In the genomic region with DNA sequence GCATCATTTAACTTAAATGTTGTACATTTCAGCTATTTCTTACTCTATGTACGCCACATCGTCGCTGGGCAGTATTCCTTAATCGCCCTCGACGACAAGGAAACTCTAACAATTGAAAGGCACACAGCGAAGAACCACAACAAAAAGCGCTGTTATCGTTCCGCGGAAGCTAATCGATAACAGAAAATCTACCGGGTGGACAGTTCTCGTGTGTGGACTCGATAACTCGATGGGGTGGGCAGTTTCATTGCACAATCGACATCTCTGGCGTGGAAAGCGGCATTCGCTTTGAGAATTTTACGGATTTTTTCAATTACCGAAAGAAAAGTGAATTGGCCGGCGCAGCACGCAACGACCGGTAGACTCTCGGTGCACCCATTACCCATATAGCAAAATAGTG, we compare ENCODE assay signal across 4 fruit fly cellular contexts.
TF ChIP-seq lines count a peak whose summit lies in the region.

Gene alpha4GT1 (minus strand): TSS at position 156 of the 400 bp plus-strand sequence.
Gene Prp40 (plus strand): TSS at position 241 of the 400 bp plus-strand sequence.

- no peak for TF ChIP-seq CTCF in whole organism, embryonic (GFP tag; optimal IDR thresholded peaks at IDR 0.05; lab: Kevin White, UChicago)

TF ChIP-seq in whole organism, adult, 20 proteins besides CTCF, POLR2A, EP300 and RAD21:
- TF ChIP-seq CG14711 (tag; optimal IDR thresholded peaks at IDR 0.05; lab: Kevin White, UChicago) (peak; percentile 18), Crg-1 (GFP tag; optimal IDR thresholded peaks at IDR 0.05; lab: Kevin White, UChicago) (no peak), bab1 (GFP tag; optimal IDR thresholded peaks at IDR 0.05; lab: Kevin White, UChicago) (peak; percentile 16), Mnt (GFP tag; optimal IDR thresholded peaks at IDR 0.05; lab: Kevin White, UChicago) (peak; percentile 31)

TF ChIP-seq in whole organism, embryonic, 481 proteins besides CTCF, POLR2A, EP300 and RAD21 (continues in another document):
- no peak for TF ChIP-seq ash1 (GFP tag; optimal IDR thresholded peaks at IDR 0.05; lab: Kevin White, UChicago)
- TF ChIP-seq otp (GFP tag; IDR thresholded peaks at IDR 0.05; lab: Robert Waterston, UW), result no peak
- TF ChIP-seq CG15514 (GFP tag; optimal IDR thresholded peaks at IDR 0.05; lab: Kevin White, UChicago), result peak; percentile 91
- no peak for TF ChIP-seq Sox100B (GFP tag; optimal IDR thresholded peaks at IDR 0.05; lab: Kevin White, UChicago)
- TF ChIP-seq CG6765 (GFP tag; optimal IDR thresholded peaks at IDR 0.05; lab: Kevin White, UChicago), result no peak
- TF ChIP-seq bsh (GFP tag; optimal IDR thresholded peaks at IDR 0.05; lab: Kevin White, UChicago), result no peak
- no peak for TF ChIP-seq maf-S (GFP tag; optimal IDR thresholded peaks at IDR 0.05; lab: Kevin White, UChicago)
- peak; percentile 81 for TF ChIP-seq pzg (GFP tag; optimal IDR thresholded peaks at IDR 0.05; lab: Kevin White, UChicago)
- peak; percentile 61 for TF ChIP-seq dm (GFP tag; optimal IDR thresholded peaks at IDR 0.05; lab: Kevin White, UChicago)
- no peak for TF ChIP-seq gsb-n (tag; optimal IDR thresholded peaks at IDR 0.05; lab: Kevin White, UChicago)
- TF ChIP-seq Meics (GFP tag; optimal IDR thresholded peaks at IDR 0.05; lab: Kevin White, UChicago), result no peak
- peak; percentile 5 for TF ChIP-seq nmo (GFP tag; optimal IDR thresholded peaks at IDR 0.05; lab: Kevin White, UChicago)
- TF ChIP-seq Opbp (GFP tag; IDR thresholded peaks at IDR 0.05; lab: Robert Waterston, UW; ENCODE audit: partially characterized antibody), result peak; percentile 85
- peak; percentile 53 for TF ChIP-seq Dp (GFP tag; optimal IDR thresholded peaks at IDR 0.05; lab: Kevin White, UChicago)
- peak; percentile 98 for TF ChIP-seq MBD-R2 (GFP tag; IDR thresholded peaks at IDR 0.05; lab: Robert Waterston, UW)
- no peak for TF ChIP-seq sd (tag; optimal IDR thresholded peaks at IDR 0.05; lab: Kevin White, UChicago)
- no peak for TF ChIP-seq CG9932 (GFP tag; IDR thresholded peaks at IDR 0.05; lab: Robert Waterston, UW)
- no peak for TF ChIP-seq CG8478 (optimal IDR thresholded peaks at IDR 0.05; lab: Kevin White, UChicago)
- TF ChIP-seq CG9437 (GFP tag; optimal IDR thresholded peaks at IDR 0.05; lab: Kevin White, UChicago), result no peak
- peak; percentile 89 for TF ChIP-seq CG4617 (GFP tag; optimal IDR thresholded peaks at IDR 0.05; lab: Kevin White, UChicago; ENCODE audit: borderline replicate concordance)
- no peak for TF ChIP-seq Max (GFP tag; optimal IDR thresholded peaks at IDR 0.05; lab: Kevin White, UChicago)
- no peak for TF ChIP-seq CG31224 (GFP tag; IDR thresholded peaks at IDR 0.05; lab: Robert Waterston, UW)
- TF ChIP-seq crp (GFP tag; optimal IDR thresholded peaks at IDR 0.05; lab: Kevin White, UChicago), result peak in 1 of 2 experiments; percentile 19
- TF ChIP-seq CG7963 (GFP tag; IDR thresholded peaks at IDR 0.05; lab: Robert Waterston, UW; ENCODE audit: partially characterized antibody), result peak; percentile 90
- TF ChIP-seq CG4707 (GFP tag; optimal IDR thresholded peaks at IDR 0.05; lab: Kevin White, UChicago), result no peak
- TF ChIP-seq CG7786 (GFP tag; optimal IDR thresholded peaks at IDR 0.05; lab: Kevin White, UChicago), result no peak
- TF ChIP-seq ato (GFP tag; IDR thresholded peaks at IDR 0.05; lab: Robert Waterston, UW; ENCODE audit: partially characterized antibody), result peak; percentile 94

TF ChIP-seq in whole organism, prepupa, 60 proteins besides CTCF, POLR2A, EP300 and RAD21:
- TF ChIP-seq CG4318 (GFP tag; optimal IDR thresholded peaks at IDR 0.05; lab: Kevin White, UChicago), result no peak
- no peak for TF ChIP-seq CG11902 (GFP tag; optimal IDR thresholded peaks at IDR 0.05; lab: Kevin White, UChicago)
- TF ChIP-seq CG1621 (tag; optimal IDR thresholded peaks at IDR 0.05; lab: Kevin White, UChicago), result peak; percentile 81
- TF ChIP-seq CG7368 (GFP tag; optimal IDR thresholded peaks at IDR 0.05; lab: Kevin White, UChicago), result no peak
- no peak for TF ChIP-seq Sox15 (GFP tag; optimal IDR thresholded peaks at IDR 0.05; lab: Kevin White, UChicago)
- no peak for TF ChIP-seq Lpt (GFP tag; optimal IDR thresholded peaks at IDR 0.05; lab: Kevin White, UChicago)
- no peak for TF ChIP-seq Sox14 (GFP tag; optimal IDR thresholded peaks at IDR 0.05; lab: Kevin White, UChicago)
- TF ChIP-seq lz (GFP tag; optimal IDR thresholded peaks at IDR 0.05; lab: Kevin White, UChicago), result no peak
- TF ChIP-seq esn (GFP tag; optimal IDR thresholded peaks at IDR 0.05; lab: Kevin White, UChicago), result peak; percentile 16
- TF ChIP-seq Eip93F (GFP tag; optimal IDR thresholded peaks at IDR 0.05; lab: Kevin White, UChicago), result no peak
- TF ChIP-seq Eip78C (GFP tag; lab: Kevin White, UChicago), result no peak
- TF ChIP-seq Hr4 (GFP tag; optimal IDR thresholded peaks at IDR 0.05; lab: Kevin White, UChicago), result no peak
- no peak for TF ChIP-seq net (GFP tag; optimal IDR thresholded peaks at IDR 0.05; lab: Kevin White, UChicago)
- TF ChIP-seq vri (GFP tag; optimal IDR thresholded peaks at IDR 0.05; lab: Kevin White, UChicago), result no peak
- no peak for TF ChIP-seq OdsH (GFP tag; optimal IDR thresholded peaks at IDR 0.05; lab: Kevin White, UChicago)
- TF ChIP-seq topi (GFP tag; optimal IDR thresholded peaks at IDR 0.05; lab: Kevin White, UChicago), result no peak

TF ChIP-seq in whole organism, wandering third instar larva, 38 proteins besides CTCF, POLR2A, EP300 and RAD21:
- TF ChIP-seq brk (GFP tag; optimal IDR thresholded peaks at IDR 0.05; lab: Kevin White, UChicago) (no peak), CG9705 (GFP tag; optimal IDR thresholded peaks at IDR 0.05; lab: Kevin White, UChicago) (no peak), Vsx2 (GFP tag; optimal IDR thresholded peaks at IDR 0.05; lab: Kevin White, UChicago; ENCODE audit: partially characterized antibody) (no peak), Myc (optimal IDR thresholded peaks at IDR 0.05; lab: Kevin White, UChicago) (peak; percentile 22), Rel (GFP tag; optimal IDR thresholded peaks at IDR 0.05; lab: Kevin White, UChicago) (no peak), Rel (tag; optimal IDR thresholded peaks at IDR 0.05; lab: Kevin White, UChicago) (peak; percentile 52)
